Fruit fly (Drosophila melanogaster) whole organism, embryonic: ENCODE results near the gene CRIF.

Experiments
- Antp ChIP-seq: fragments of 200-800 bp; sonication (Bioruptor generic); optimal IDR thresholded peaks from 3 replicates; lab custom pipeline; 2016; ENCODE audit warnings: missing biosample characterization, missing genetic modification characterization
- CG11398 ChIP-seq: fragments of 200-800 bp; sonication (Bioruptor generic); optimal IDR thresholded peaks from 2 replicates; lab custom pipeline; 2016; ENCODE audit warnings: missing biosample characterization, missing genetic modification characterization
- CG13624 ChIP-seq: fragments of 200-800 bp; sonication (Bioruptor generic); optimal IDR thresholded peaks from 2 replicates; lab custom pipeline; 2016; ENCODE audit warnings: missing biosample characterization, missing genetic modification characterization
- CG13775 ChIP-seq: fragments of 200-800 bp; sonication (Bioruptor generic); optimal IDR thresholded peaks from 3 replicates; lab custom pipeline; 2017; ENCODE audit warnings: missing biosample characterization, mild to moderate bottlenecking, missing genetic modification characterization
- CG14014 ChIP-seq: fragments of 200-800 bp; sonication (Bioruptor generic); IDR thresholded peaks from 2 replicates; pipeline ENCODE4 v1.3.6; 2022; ENCODE audit warnings: missing biosample characterization, missing genetic modification characterization
- CG14965 ChIP-seq: fragments of 200-800 bp; sonication (Bioruptor generic); optimal IDR thresholded peaks from 2 replicates; lab custom pipeline; 2016; ENCODE audit warnings: missing biosample characterization, missing genetic modification characterization, borderline replicate concordance
- CG15011 ChIP-seq: fragments of 200-800 bp; sonication (Bioruptor generic); optimal IDR thresholded peaks from 3 replicates; lab custom pipeline; 2018; ENCODE audit warnings: missing biosample characterization, mild to moderate bottlenecking, missing genetic modification characterization
- CG15479 ChIP-seq: fragments of 200-800 bp; sonication (Bioruptor generic); optimal IDR thresholded peaks from 3 replicates; lab custom pipeline; 2019; ENCODE audit warnings: missing biosample characterization, mild to moderate bottlenecking, missing genetic modification characterization, moderate library complexity
- CG16779 ChIP-seq: fragments of 200-800 bp; sonication (Bioruptor generic); IDR thresholded peaks from 2 replicates; pipeline ENCODE4 v1.3.6; 2022; ENCODE audit warnings: missing biosample characterization, missing genetic modification characterization
- CG2889 ChIP-seq: fragments of 200-800 bp; sonication (Bioruptor generic); IDR thresholded peaks from 3 replicates; pipeline ENCODE4 v1.3.6; 2022; ENCODE audit warnings: missing biosample characterization, missing genetic modification characterization
- CG31365 ChIP-seq: fragments of 200-800 bp; sonication (Bioruptor generic); optimal IDR thresholded peaks from 2 replicates; lab custom pipeline; 2018; ENCODE audit warnings: missing biosample characterization, mild to moderate bottlenecking, missing genetic modification characterization
- CG3726 ChIP-seq: fragments of 200-800 bp; sonication (Bioruptor generic); IDR thresholded peaks from 3 replicates; pipeline ENCODE4, ENCODE4 v1.3.6; 2022; ENCODE audit warnings: missing biosample characterization, missing genetic modification characterization
- CG6689 ChIP-seq: fragments of 200-800 bp; sonication (Bioruptor generic); IDR thresholded peaks from 2 replicates; pipeline ENCODE4 v1.3.6; 2022; ENCODE audit warnings: missing biosample characterization, missing genetic modification characterization
- CG7987 ChIP-seq: fragments of 200-800 bp; sonication (Bioruptor generic); optimal IDR thresholded peaks from 2 replicates; lab custom pipeline; 2018; ENCODE audit warnings: missing biosample characterization, mild to moderate bottlenecking, missing genetic modification characterization, moderate library complexity
- CG9817 ChIP-seq: fragments of 200-800 bp; sonication (Bioruptor generic); optimal IDR thresholded peaks from 2 replicates; lab custom pipeline; 2018; ENCODE audit warnings: missing biosample characterization, mild to moderate bottlenecking, missing genetic modification characterization, moderate library complexity
- Chrac-16 ChIP-seq: fragments of 200-800 bp; sonication (Bioruptor generic); optimal IDR thresholded peaks from 3 replicates; lab custom pipeline; 2016; ENCODE audit warnings: missing biosample characterization, missing genetic modification characterization
- CoRest ChIP-seq: fragments of 200-800 bp; sonication (Bioruptor generic); optimal IDR thresholded peaks from 3 replicates; lab custom pipeline; 2018; ENCODE audit warnings: missing biosample characterization, mild to moderate bottlenecking, missing genetic modification characterization, moderate library complexity
- Doc3 ChIP-seq: fragments of 200-800 bp; sonication (Bioruptor generic); IDR thresholded peaks from 3 replicates; pipeline ENCODE4 v1.3.6; 2022; ENCODE audit warnings: missing biosample characterization, missing genetic modification characterization; ENCODE audit not compliant: partially characterized antibody
- Drgx ChIP-seq: fragments of 200-800 bp; sonication (Bioruptor generic); IDR thresholded peaks from 2 replicates; pipeline ENCODE4 v1.3.6; 2022; ENCODE audit warnings: missing biosample characterization, missing genetic modification characterization
- HHEX ChIP-seq: fragments of 200-800 bp; sonication (Bioruptor generic); optimal IDR thresholded peaks from 3 replicates; lab custom pipeline; 2017; ENCODE audit warnings: missing biosample characterization, mild to moderate bottlenecking, missing genetic modification characterization, missing genetic modification reagents
- HLH4C ChIP-seq: fragments of 200-800 bp; sonication (Bioruptor generic); IDR thresholded peaks from 3 replicates; pipeline ENCODE4 v1.3.6; 2022; ENCODE audit warnings: missing biosample characterization, missing genetic modification characterization; ENCODE audit not compliant: partially characterized antibody
- Hey ChIP-seq: fragments of 200-800 bp; sonication (Bioruptor generic); optimal IDR thresholded peaks from 3 replicates; lab custom pipeline; 2018; ENCODE audit warnings: missing biosample characterization, mild to moderate bottlenecking, missing genetic modification characterization
- Lhr ChIP-seq: fragments of 200-800 bp; sonication (Bioruptor generic); optimal IDR thresholded peaks from 3 replicates; lab custom pipeline; 2017; ENCODE audit warnings: mild to moderate bottlenecking, missing biosample characterization, missing genetic modification reagents, missing genetic modification characterization
- Lpt ChIP-seq: fragments of >200 bp; optimal IDR thresholded peaks from 2 replicates; lab custom pipeline; 2018; ENCODE audit warnings: missing biosample characterization, missing genetic modification characterization
- MBD-R2 ChIP-seq: fragments of 200-800 bp; sonication (Bioruptor generic); IDR thresholded peaks from 2 replicates; pipeline ENCODE4 v1.3.6; 2022; ENCODE audit warnings: missing biosample characterization, missing genetic modification characterization
- Med ChIP-seq: fragments of 200-800 bp; sonication (Bioruptor generic); peaks from one replicate; lab custom pipeline; 2016; ENCODE audit warnings: missing biosample characterization, missing genetic modification characterization, mild to moderate bottlenecking, inconsistent platforms, moderate library complexity
- NFAT ChIP-seq: fragments of 200-800 bp; sonication (Bioruptor generic); IDR thresholded peaks from 2 replicates; pipeline ENCODE4 v1.3.6; 2022; ENCODE audit warnings: missing biosample characterization, missing genetic modification characterization
- Poxn ChIP-seq: fragments of 200-800 bp; sonication (Bioruptor generic); IDR thresholded peaks from 2 replicates; pipeline ENCODE4 v1.3.6; 2022; ENCODE audit warnings: missing biosample characterization, missing genetic modification characterization
- Scr ChIP-seq: fragments of 200-800 bp; sonication (Bioruptor generic); IDR thresholded peaks from 2 replicates; pipeline ENCODE4 v1.3.6; 2022; ENCODE audit warnings: missing biosample characterization, missing genetic modification characterization; ENCODE audit not compliant: partially characterized antibody
- Taf1 ChIP-seq: fragments of 200-800 bp; sonication (Bioruptor generic); IDR thresholded peaks from 2 replicates; pipeline ENCODE4 v1.3.6; 2022; ENCODE audit warnings: missing biosample characterization, missing genetic modification characterization
- ac ChIP-seq: fragments of 200-800 bp; sonication (Bioruptor generic); optimal IDR thresholded peaks from 3 replicates; lab custom pipeline; 2017; ENCODE audit warnings: missing biosample characterization, mild to moderate bottlenecking, missing genetic modification characterization
- chif ChIP-seq, 2 experiments: fragments of 200-800 bp; sonication (Bioruptor generic); optimal IDR thresholded peaks; 3 replicates each; lab custom pipeline; 2016; ENCODE audit warnings: missing biosample characterization in 2 of 2, missing genetic modification characterization in 2 of 2
- chn ChIP-seq: fragments of 200-800 bp; sonication (Bioruptor generic); optimal IDR thresholded peaks from 2 replicates; lab custom pipeline; 2016; ENCODE audit warnings: missing biosample characterization, missing genetic modification characterization
- crol ChIP-seq: fragments of 200-800 bp; sonication (Bioruptor generic); IDR thresholded peaks from 2 replicates; pipeline ENCODE4 v1.3.6; 2022; ENCODE audit warnings: missing biosample characterization, missing genetic modification characterization
- disco-r ChIP-seq: fragments of 200-800 bp; sonication (Bioruptor generic); optimal IDR thresholded peaks from 2 replicates; lab custom pipeline; 2016; ENCODE audit warnings: missing biosample characterization, missing genetic modification characterization
- ftz-f1 ChIP-seq: fragments of 200-800 bp; sonication (Bioruptor generic); optimal IDR thresholded peaks from 2 replicates; lab custom pipeline; 2016; ENCODE audit warnings: missing biosample characterization, missing genetic modification characterization
- fu2 ChIP-seq: fragments of 200-800 bp; sonication (Bioruptor generic); optimal IDR thresholded peaks from 2 replicates; lab custom pipeline; 2016; ENCODE audit warnings: missing biosample characterization, missing genetic modification characterization
- gcm ChIP-seq: fragments of 200-800 bp; sonication (Bioruptor generic); optimal IDR thresholded peaks from 2 replicates; lab custom pipeline; 2019; ENCODE audit warnings: missing biosample characterization, mild to moderate bottlenecking, missing genetic modification characterization, moderate library complexity
- grau ChIP-seq: fragments of 200-800 bp; optimal IDR thresholded peaks from 3 replicates; lab custom pipeline; 2019; ENCODE audit warnings: missing biosample characterization, mild to moderate bottlenecking, missing genetic modification characterization, moderate library complexity
- jumu ChIP-seq: fragments of 200-800 bp; sonication (Bioruptor generic); optimal IDR thresholded peaks from 3 replicates; lab custom pipeline; 2016; ENCODE audit warnings: missing biosample characterization, missing genetic modification characterization
- kah ChIP-seq: fragments of 200-800 bp; sonication (Bioruptor generic); optimal IDR thresholded peaks from 2 replicates; lab custom pipeline; 2018; ENCODE audit warnings: missing biosample characterization, mild to moderate bottlenecking, missing genetic modification characterization
- nerfin-1 ChIP-seq: fragments of 200-800 bp; sonication (Bioruptor generic); optimal IDR thresholded peaks from 3 replicates; lab custom pipeline; 2019; ENCODE audit warnings: missing biosample characterization, mild to moderate bottlenecking, missing genetic modification characterization, moderate library complexity
- repo ChIP-seq: fragments of 200-800 bp; sonication (Bioruptor generic); optimal IDR thresholded peaks from 2 replicates; lab custom pipeline; 2016; ENCODE audit warnings: missing biosample characterization, missing genetic modification characterization
- sens-2 ChIP-seq: fragments of 200-800 bp; sonication (Bioruptor generic); IDR thresholded peaks from 2 replicates; pipeline ENCODE4 v1.3.6; 2022; ENCODE audit warnings: missing biosample characterization, missing genetic modification characterization
- slp2 ChIP-seq: fragments of 200-800 bp; sonication (Bioruptor generic); optimal IDR thresholded peaks from 2 replicates; lab custom pipeline; 2016; ENCODE audit warnings: missing biosample characterization, missing genetic modification characterization
- sna ChIP-seq: fragments of 200-800 bp; sonication (Bioruptor generic); IDR thresholded peaks from 2 replicates; pipeline ENCODE4 v1.3.6; 2022; ENCODE audit warnings: missing biosample characterization, missing genetic modification characterization; ENCODE audit not compliant: partially characterized antibody
- sob ChIP-seq: fragments of 200-800 bp; sonication (Bioruptor generic); IDR thresholded peaks from 2 replicates; pipeline ENCODE4 v1.3.6; 2022; ENCODE audit warnings: missing biosample characterization, missing genetic modification characterization
- sqz ChIP-seq: fragments of 200-800 bp; sonication (Bioruptor generic); optimal IDR thresholded peaks from 3 replicates; lab custom pipeline; 2018; ENCODE audit warnings: missing biosample characterization, mild to moderate bottlenecking, missing genetic modification characterization
- stwl ChIP-seq: fragments of 200-800 bp; sonication (Bioruptor generic); optimal IDR thresholded peaks from 3 replicates; lab custom pipeline; 2018; ENCODE audit warnings: missing biosample characterization, mild to moderate bottlenecking, missing genetic modification characterization, moderate library complexity
- trh ChIP-seq: fragments of 200-800 bp; sonication (Bioruptor generic); optimal IDR thresholded peaks from 2 replicates; lab custom pipeline; 2016; ENCODE audit warnings: missing biosample characterization, missing genetic modification characterization
- unpg ChIP-seq: fragments of 200-800 bp; sonication (Bioruptor generic); optimal IDR thresholded peaks from 3 replicates; lab custom pipeline; 2018; ENCODE audit warnings: missing biosample characterization, mild to moderate bottlenecking, missing genetic modification characterization, moderate library complexity
- wor ChIP-seq: fragments of 200-800 bp; sonication (Bioruptor generic); IDR thresholded peaks from 2 replicates; pipeline ENCODE4 v1.3.6; 2022; ENCODE audit warnings: missing biosample characterization, missing genetic modification characterization

CRIF gene

DNA sequence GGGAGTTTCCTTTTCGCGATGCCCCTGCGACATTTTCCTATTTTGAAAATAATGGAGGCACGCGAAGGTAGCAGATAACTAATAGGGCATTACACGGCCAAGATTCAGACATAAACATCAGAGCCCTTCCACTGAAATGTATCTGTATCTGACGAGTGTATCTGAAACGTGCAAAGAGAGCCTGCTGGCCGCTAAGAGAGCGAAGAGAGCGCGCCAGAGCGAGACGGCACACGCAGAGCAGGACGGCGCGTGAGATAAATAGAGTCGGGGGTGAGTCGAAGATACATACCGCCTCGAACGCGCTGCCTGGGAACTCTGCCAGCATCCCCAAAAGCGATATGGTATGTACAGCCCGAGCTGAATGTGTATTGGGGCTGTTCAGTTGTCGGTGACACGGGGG, 16.0 kb upstream of the CRIF start (continued):
- TF ChIP-seq wor (GFP tag; lab: Robert Waterston, UW): no peak
- TF ChIP-seq CG2889 (GFP tag; lab: Robert Waterston, UW): no peak
- TF ChIP-seq CG15011 (GFP tag; lab: Kevin White, UChicago): no peak
- TF ChIP-seq ftz-f1 (GFP tag; lab: Kevin White, UChicago): no peak
- TF ChIP-seq NFAT (GFP tag; lab: Robert Waterston, UW): no peak
- TF ChIP-seq slp2 (GFP tag; lab: Kevin White, UChicago): no peak
- no peak for TF ChIP-seq Lhr (GFP tag; lab: Kevin White, UChicago)
- no peak for TF ChIP-seq Poxn (GFP tag; lab: Robert Waterston, UW)
- peak; percentile 11 for TF ChIP-seq CoRest (tag; lab: Kevin White, UChicago)
- no peak for TF ChIP-seq CG6689 (GFP tag; lab: Robert Waterston, UW)
- TF ChIP-seq CG3726 (GFP tag; lab: Robert Waterston, UW): no peak
- TF ChIP-seq gcm: peak; percentile 57
- TF ChIP-seq sens-2 (GFP tag; lab: Robert Waterston, UW): no peak
- TF ChIP-seq CG9817: no peak
- no peak for TF ChIP-seq repo (GFP tag; lab: Kevin White, UChicago)
- TF ChIP-seq Chrac-16: no peak
- no peak for TF ChIP-seq crol (GFP tag; lab: Robert Waterston, UW)
- TF ChIP-seq Hey (tag; lab: Kevin White, UChicago): peak; percentile 5
- TF ChIP-seq kah (GFP tag; lab: Kevin White, UChicago): no peak
- TF ChIP-seq CG13775: no peak
- no peak for TF ChIP-seq sqz (GFP tag; lab: Kevin White, UChicago)
- no peak for TF ChIP-seq CG13624 (GFP tag; lab: Kevin White, UChicago)
- no peak for TF ChIP-seq CG16779
- no peak for TF ChIP-seq trh (GFP tag; lab: Kevin White, UChicago)
- no peak for TF ChIP-seq HLH4C (GFP tag; lab: Robert Waterston, UW)
- no peak for TF ChIP-seq ac (GFP tag; lab: Kevin White, UChicago)
- no peak for TF ChIP-seq nerfin-1
- TF ChIP-seq jumu (GFP tag; lab: Kevin White, UChicago): no peak
- TF ChIP-seq Scr (GFP tag; lab: Robert Waterston, UW): no peak
- TF ChIP-seq HHEX (GFP tag; lab: Kevin White, UChicago): no peak
- TF ChIP-seq Lpt (GFP tag; lab: Kevin White, UChicago): no peak
- no peak for TF ChIP-seq chn (GFP tag; lab: Kevin White, UChicago)
- TF ChIP-seq CG14965 (GFP tag; lab: Kevin White, UChicago): no peak
- no peak for TF ChIP-seq grau (tag; lab: Kevin White, UChicago)
- no peak for TF ChIP-seq unpg
- no peak for TF ChIP-seq MBD-R2 (GFP tag; lab: Robert Waterston, UW)
- no peak for TF ChIP-seq fu2
- 0 out of 2 replicates have a peak, but pooled peaks have one; percentile 18 for TF ChIP-seq sob (GFP tag; lab: Robert Waterston, UW)
- no peak for TF ChIP-seq CG15479 (GFP tag; lab: Kevin White, UChicago)
- peak; percentile 85 for TF ChIP-seq Med
- TF ChIP-seq chif (GFP tag; optimal IDR thresholded peaks at IDR 0.05; lab: Kevin White, UChicago): no peak
- TF ChIP-seq CG14014 (GFP tag; lab: Robert Waterston, UW): no peak
- no peak for TF ChIP-seq stwl (tag; lab: Kevin White, UChicago)
- no peak for TF ChIP-seq Doc3 (GFP tag; lab: Robert Waterston, UW)
- TF ChIP-seq sna (GFP tag; lab: Robert Waterston, UW): peak; percentile 66; the same call in 1 of the 2 replicates
- TF ChIP-seq CG7987: no peak
- TF ChIP-seq Drgx (GFP tag; lab: Robert Waterston, UW): no peak
- TF ChIP-seq Antp (GFP tag; lab: Kevin White, UChicago): no peak
- no peak for TF ChIP-seq CG11398 (GFP tag; lab: Kevin White, UChicago)
- no peak for TF ChIP-seq Taf1 (GFP tag; lab: Robert Waterston, UW)
- no peak for TF ChIP-seq CG31365 (tag; lab: Kevin White, UChicago)
- TF ChIP-seq disco-r: no peak
